Worm (Caenorhabditis elegans) whole organism, L2 larva: ENCODE measurements around the gene F31F7.2.

Experiments
- aly-2 ChIP-seq: fragments of 150-350 bp; optimal IDR thresholded peaks from 2 replicates; lab custom pipeline; 2014; ENCODE audit warnings: missing biosample characterization, missing genetic modification characterization
- blmp-1 ChIP-seq: sonication (generic microtip); optimal IDR thresholded peaks from 2 replicates; lab custom pipeline; 2017; ENCODE audit warnings: missing genetic modification characterization, mild to moderate bottlenecking, missing compliant biosample characterization, antibody characterized with exemption, moderate library complexity; ENCODE audit not compliant: insufficient read depth
- ceh-82 ChIP-seq: fragments of 150-350 bp; optimal IDR thresholded peaks from 2 replicates; lab custom pipeline; 2014; ENCODE audit warnings: missing biosample characterization, missing genetic modification characterization
- egl-27 ChIP-seq: sonication (generic microtip); optimal IDR thresholded peaks from 3 replicates; lab custom pipeline; 2017; ENCODE audit warnings: missing biosample characterization, missing genetic modification reagents, missing genetic modification characterization
- fos-1 ChIP-seq: fragments of 150-350 bp; optimal IDR thresholded peaks from 2 replicates; lab custom pipeline; 2014; ENCODE audit warnings: missing biosample characterization, missing genetic modification characterization
- mdl-1 ChIP-seq, 2 experiments: fragments of 150-350 bp in 1 of 2; sonication (generic microtip) in 1 of 2; optimal IDR thresholded peaks; 2 replicates each; lab custom pipeline; 2017; ENCODE audit warnings: missing biosample characterization in 2 of 2, missing genetic modification characterization in 2 of 2
- nhr-237 ChIP-seq: fragments of 150-350 bp; optimal IDR thresholded peaks from 2 replicates; lab custom pipeline; 2014; ENCODE audit warnings: missing biosample characterization, missing genetic modification characterization

- TF ChIP-seq nhr-237 (tag; lab: Kevin White, UChicago), result no peak
- peak; percentile 7 for TF ChIP-seq blmp-1 (tag; lab: Kevin White, UChicago)
- no peak for TF ChIP-seq fos-1 (tag; lab: Kevin White, UChicago)
- TF ChIP-seq egl-27 (tag; lab: Kevin White, UChicago), result no peak
- no peak for TF ChIP-seq ceh-82 (tag; lab: Kevin White, UChicago)
- TF ChIP-seq mdl-1 (tag; optimal IDR thresholded peaks at IDR 0.05; lab: Kevin White, UChicago), result no peak
- TF ChIP-seq aly-2 (tag; lab: Kevin White, UChicago), result no peak
These were observed 47.3 kb downstream of the F31F7.2 start for ce11 chrV:6317928-6318327.
